Fruit fly (Drosophila melanogaster) whole organism, embryonic: ENCODE data around the gene CG5509.

ENCODE experiments used
- Asciz ChIP-seq: fragments of 200-800 bp; sonication (Bioruptor generic); optimal IDR thresholded peaks from 2 replicates; lab custom pipeline; 2017; ENCODE audit warnings: missing biosample characterization, mild to moderate bottlenecking, missing genetic modification characterization, missing genetic modification reagents
- Atf3 ChIP-seq: fragments of 200-800 bp; sonication (Bioruptor generic); optimal IDR thresholded peaks from 3 replicates; lab custom pipeline; 2016; ENCODE audit warnings: missing biosample characterization, missing genetic modification characterization
- BEAF-32 ChIP-seq: fragments of 200-800 bp; sonication (Bioruptor generic); optimal IDR thresholded peaks from 3 replicates; lab custom pipeline; 2017; ENCODE audit warnings: missing biosample characterization, missing genetic modification characterization, mild to moderate bottlenecking, moderate library complexity, missing genetic modification reagents
- CG10431 ChIP-seq: fragments of 200-800 bp; sonication (Bioruptor generic); optimal IDR thresholded peaks from 3 replicates; lab custom pipeline; 2018; ENCODE audit warnings: missing biosample characterization, mild to moderate bottlenecking, missing genetic modification characterization
- CG10565 ChIP-seq: fragments of 200-800 bp; sonication (Bioruptor generic); optimal IDR thresholded peaks from 3 replicates; lab custom pipeline; 2016; ENCODE audit warnings: missing biosample characterization, mild to moderate bottlenecking, missing genetic modification characterization
- CG11456 ChIP-seq: fragments of 200-800 bp; sonication (Bioruptor generic); IDR thresholded peaks from 3 replicates; pipeline ENCODE4 v1.3.6; 2022; ENCODE audit warnings: missing biosample characterization, missing genetic modification characterization
- CG12104 ChIP-seq: fragments of 200-800 bp; sonication (Bioruptor generic); optimal IDR thresholded peaks from 3 replicates; lab custom pipeline; 2016; ENCODE audit warnings: missing biosample characterization, missing genetic modification characterization
- CG12942 ChIP-seq: fragments of 200-800 bp; sonication (Bioruptor generic); optimal IDR thresholded peaks from 3 replicates; lab custom pipeline; 2016; ENCODE audit warnings: missing biosample characterization, missing genetic modification characterization
- CG13296 ChIP-seq: fragments of 200-800 bp; sonication (Bioruptor generic); optimal IDR thresholded peaks from 3 replicates; lab custom pipeline; 2018; ENCODE audit warnings: missing biosample characterization, mild to moderate bottlenecking, missing genetic modification characterization
- CG13894 ChIP-seq: fragments of 200-800 bp; sonication (Bioruptor generic); optimal IDR thresholded peaks from 3 replicates; lab custom pipeline; 2018; ENCODE audit warnings: missing biosample characterization, mild to moderate bottlenecking, missing genetic modification characterization, moderate library complexity
- CG15073 ChIP-seq: fragments of 200-800 bp; sonication (Bioruptor generic); optimal IDR thresholded peaks from 2 replicates; lab custom pipeline; 2016; ENCODE audit warnings: missing biosample characterization, missing genetic modification characterization
- CG1792 ChIP-seq: fragments of 200-800 bp; sonication (Bioruptor generic); optimal IDR thresholded peaks from 2 replicates; lab custom pipeline; 2016; ENCODE audit warnings: missing biosample characterization, missing genetic modification characterization
- CG18011 ChIP-seq: fragments of 200-800 bp; sonication (Bioruptor generic); optimal IDR thresholded peaks from 2 replicates; lab custom pipeline; 2017; ENCODE audit warnings: missing biosample characterization, missing genetic modification characterization, mild to moderate bottlenecking, moderate library complexity, missing genotype
- CG2199 ChIP-seq: fragments of 200-800 bp; sonication (Bioruptor generic); IDR thresholded peaks from 3 replicates; pipeline ENCODE4 v1.3.6; 2022; ENCODE audit warnings: missing biosample characterization, missing genetic modification characterization
- CG31441 ChIP-seq: fragments of 200-800 bp; sonication (Bioruptor generic); IDR thresholded peaks from 2 replicates; pipeline ENCODE4 v1.3.6; 2022; ENCODE audit warnings: missing biosample characterization, missing genetic modification characterization
- CG32772 ChIP-seq: fragments of 200-800 bp; sonication (Bioruptor generic); IDR thresholded peaks from 2 replicates; pipeline ENCODE4 v1.3.6; 2022; ENCODE audit warnings: missing biosample characterization, missing genetic modification characterization
- CG3838 ChIP-seq: fragments of 200-800 bp; sonication (Bioruptor generic); optimal IDR thresholded peaks from 3 replicates; lab custom pipeline; 2016; ENCODE audit warnings: missing biosample characterization, missing genetic modification characterization
- CG3995 ChIP-seq: fragments of 200-800 bp; sonication (Bioruptor generic); optimal IDR thresholded peaks from 3 replicates; lab custom pipeline; 2016; ENCODE audit warnings: missing biosample characterization, missing genetic modification characterization
- CG4404 ChIP-seq: fragments of 200-800 bp; sonication (Bioruptor generic); IDR thresholded peaks from 2 replicates; pipeline ENCODE4 v1.3.6; 2022; ENCODE audit warnings: missing biosample characterization, missing genetic modification characterization
- CG4617 ChIP-seq: fragments of 200-800 bp; sonication (Bioruptor generic); optimal IDR thresholded peaks from 3 replicates; lab custom pipeline; 2016; ENCODE audit warnings: missing biosample characterization, missing genetic modification characterization, borderline replicate concordance
- CG4730 ChIP-seq: fragments of 200-800 bp; sonication (Bioruptor generic); IDR thresholded peaks from 2 replicates; pipeline ENCODE4 v1.3.6; 2022; ENCODE audit warnings: missing biosample characterization, missing genetic modification characterization
- CG6254 ChIP-seq: fragments of 200-800 bp; sonication (Bioruptor generic); optimal IDR thresholded peaks from 3 replicates; lab custom pipeline; 2017; ENCODE audit warnings: mild to moderate bottlenecking, missing biosample characterization, missing genetic modification reagents, missing genetic modification characterization
- CG8359 ChIP-seq: fragments of 200-800 bp; sonication (Bioruptor generic); optimal IDR thresholded peaks from 2 replicates; lab custom pipeline; 2017; ENCODE audit warnings: missing biosample characterization, mild to moderate bottlenecking, missing genetic modification characterization, borderline replicate concordance
- CG8765 ChIP-seq: fragments of 200-800 bp; sonication (Bioruptor generic); IDR thresholded peaks from 2 replicates; pipeline ENCODE4 v1.3.6; 2022; ENCODE audit warnings: missing biosample characterization, missing genetic modification characterization
- E2f1 ChIP-seq: fragments of 200-800 bp; sonication (Bioruptor generic); IDR thresholded peaks from 2 replicates; pipeline ENCODE4 v1.3.6; 2022; ENCODE audit warnings: missing biosample characterization, missing genetic modification characterization
- HLH3B ChIP-seq: fragments of 200-800 bp; sonication (Bioruptor generic); IDR thresholded peaks from 2 replicates; pipeline ENCODE4 v1.3.6; 2022; ENCODE audit warnings: missing biosample characterization, missing genetic modification characterization
- HmgD ChIP-seq: fragments of 200-800 bp; sonication (Bioruptor generic); optimal IDR thresholded peaks from 3 replicates; lab custom pipeline; 2016; ENCODE audit warnings: missing biosample characterization, missing genetic modification characterization
- MESR4 ChIP-seq: fragments of 200-800 bp; sonication (Bioruptor generic); optimal IDR thresholded peaks from 2 replicates; lab custom pipeline; 2018; ENCODE audit warnings: missing biosample characterization, mild to moderate bottlenecking, missing genetic modification characterization, moderate library complexity
- Nf-YC ChIP-seq: fragments of 200-800 bp; optimal IDR thresholded peaks from 3 replicates; lab custom pipeline; 2019; ENCODE audit warnings: missing biosample characterization, mild to moderate bottlenecking, missing genetic modification characterization, moderate library complexity
- Rfx ChIP-seq: fragments of 200-800 bp; sonication (Bioruptor generic); IDR thresholded peaks from 2 replicates; pipeline ENCODE4 v1.3.6; 2022; ENCODE audit warnings: missing biosample characterization, missing genetic modification characterization
- Six4 ChIP-seq: fragments of 200-800 bp; sonication (Bioruptor generic); optimal IDR thresholded peaks from 2 replicates; lab custom pipeline; 2016; ENCODE audit warnings: missing biosample characterization, missing genetic modification characterization
- Sry-δ ChIP-seq: fragments of 200-800 bp; sonication (Bioruptor generic); optimal IDR thresholded peaks from 2 replicates; lab custom pipeline; 2016; ENCODE audit warnings: missing biosample characterization, missing genetic modification characterization
- Taf1 ChIP-seq: fragments of 200-800 bp; sonication (Bioruptor generic); IDR thresholded peaks from 2 replicates; pipeline ENCODE4 v1.3.6; 2022; ENCODE audit warnings: missing biosample characterization, missing genetic modification characterization
- corto ChIP-seq: fragments of 200-800 bp; sonication (Bioruptor generic); optimal IDR thresholded peaks from 2 replicates; lab custom pipeline; 2016; ENCODE audit warnings: missing biosample characterization, mild to moderate bottlenecking, missing genetic modification characterization, moderate library complexity
- fd102C ChIP-seq: fragments of 200-800 bp; sonication (Bioruptor generic); optimal IDR thresholded peaks from 2 replicates; lab custom pipeline; 2018; ENCODE audit warnings: missing biosample characterization, mild to moderate bottlenecking, missing genetic modification characterization, moderate library complexity
- grn ChIP-seq: fragments of 200-800 bp; sonication (Bioruptor generic); optimal IDR thresholded peaks from 3 replicates; lab custom pipeline; 2017; ENCODE audit warnings: missing biosample characterization, missing genetic modification characterization
- gro ChIP-seq: fragments of 200-800 bp; sonication (Bioruptor generic); optimal IDR thresholded peaks from 2 replicates; lab custom pipeline; 2016; ENCODE audit warnings: missing biosample characterization, missing genetic modification characterization
- ham ChIP-seq: fragments of 200-800 bp; sonication (Bioruptor generic); IDR thresholded peaks from 2 replicates; pipeline ENCODE4 v1.3.6; 2022; ENCODE audit warnings: missing biosample characterization, missing genetic modification characterization
- hb ChIP-seq: fragments of 200-800 bp; sonication (Bioruptor generic); IDR thresholded peaks from 3 replicates; pipeline ENCODE4 v1.3.6; 2022; ENCODE audit warnings: missing biosample characterization, missing genetic modification characterization; ENCODE audit not compliant: partially characterized antibody
- hth ChIP-seq: fragments of >200 bp; optimal IDR thresholded peaks from 2 replicates; lab custom pipeline; 2017; ENCODE audit warnings: inconsistent platforms
- kay ChIP-seq: fragments of 200-800 bp; sonication (Bioruptor generic); optimal IDR thresholded peaks from 2 replicates; lab custom pipeline; 2016; ENCODE audit warnings: missing biosample characterization, missing genetic modification characterization
- odd ChIP-seq: fragments of 200-800 bp; sonication (Bioruptor generic); optimal IDR thresholded peaks from 2 replicates; lab custom pipeline; 2017; ENCODE audit warnings: missing biosample characterization, mild to moderate bottlenecking, missing genetic modification characterization
- rib ChIP-seq: fragments of 200-800 bp; sonication (Bioruptor generic); IDR thresholded peaks from 2 replicates; pipeline ENCODE4 v1.3.6; 2022; ENCODE audit warnings: missing biosample characterization, missing genetic modification characterization
- row ChIP-seq: fragments of 200-800 bp; sonication (Bioruptor generic); IDR thresholded peaks from 3 replicates; pipeline ENCODE4 v1.3.6; 2022; ENCODE audit warnings: missing biosample characterization, missing genetic modification characterization
- sd ChIP-seq: fragments of 200-800 bp; sonication (Bioruptor generic); optimal IDR thresholded peaks from 3 replicates; lab custom pipeline; 2018; ENCODE audit warnings: missing biosample characterization, mild to moderate bottlenecking, missing genetic modification characterization, moderate library complexity
- sisA ChIP-seq: fragments of 200-800 bp; sonication (Bioruptor generic); IDR thresholded peaks from 2 replicates; pipeline ENCODE4 v1.3.6; 2022; ENCODE audit warnings: missing biosample characterization, missing genetic modification characterization
- sna ChIP-seq: fragments of 200-800 bp; sonication (Bioruptor generic); IDR thresholded peaks from 2 replicates; pipeline ENCODE4 v1.3.6; 2022; ENCODE audit warnings: missing biosample characterization, missing genetic modification characterization; ENCODE audit not compliant: partially characterized antibody
- tgo ChIP-seq: fragments of 200-800 bp; sonication (Bioruptor generic); IDR thresholded peaks from 3 replicates; pipeline ENCODE4 v1.3.6; 2022; ENCODE audit warnings: missing biosample characterization, missing genetic modification characterization
- trem ChIP-seq: fragments of 200-800 bp; optimal IDR thresholded peaks from 3 replicates; lab custom pipeline; 2019; ENCODE audit warnings: missing biosample characterization, mild to moderate bottlenecking, missing genetic modification characterization, moderate library complexity
- twi ChIP-seq: fragments of 200-800 bp; optimal IDR thresholded peaks from 2 replicates; lab custom pipeline; 2019; ENCODE audit warnings: missing biosample characterization, mild to moderate bottlenecking, missing genetic modification characterization, moderate library complexity
- vvl ChIP-seq: fragments of 200-800 bp; sonication (Bioruptor generic); IDR thresholded peaks from 2 replicates; pipeline ENCODE4 v1.3.6; 2022; ENCODE audit warnings: missing biosample characterization, missing genetic modification characterization
- zfh1 ChIP-seq: fragments of 200-800 bp; sonication (Bioruptor generic); IDR thresholded peaks from 3 replicates; pipeline ENCODE4 v1.3.6; 2022; ENCODE audit warnings: missing biosample characterization, missing genetic modification characterization

CG5509 gene

dm6 chr3R:12448889-12449314, 3.4 kb upstream of the CG5509 start, which contains the start of gene CG18549 (continued):
- peak; percentile 93 for TF ChIP-seq CG18011 (GFP tag; lab: Kevin White, UChicago)
- TF ChIP-seq CG3995: peak; percentile 87
- TF ChIP-seq CG13296 (GFP tag; lab: Kevin White, UChicago): peak; percentile 100
- peak; percentile 99 for TF ChIP-seq CG31441 (GFP tag; lab: Robert Waterston, UW)
- TF ChIP-seq grn (GFP tag; lab: Kevin White, UChicago): peak; percentile 97
- TF ChIP-seq CG11456 (GFP tag; lab: Robert Waterston, UW): peak; percentile 100
- peak; percentile 98 for TF ChIP-seq trem
- TF ChIP-seq CG10431 (GFP tag; lab: Kevin White, UChicago): peak; percentile 99
- peak; percentile 100 for TF ChIP-seq zfh1 (GFP tag; lab: Robert Waterston, UW)
- peak; percentile 100 for TF ChIP-seq tgo
- TF ChIP-seq sd (tag; lab: Kevin White, UChicago): peak; percentile 98
- peak; percentile 98 for TF ChIP-seq CG6254
- TF ChIP-seq hb: peak; percentile 72; the same call in 2 of the 3 replicates
- TF ChIP-seq row: peak; percentile 100
- peak; percentile 99 for TF ChIP-seq CG4617
- peak; percentile 99 for TF ChIP-seq CG1792 (GFP tag; lab: Kevin White, UChicago)
- peak; percentile 97 for TF ChIP-seq CG8359
- peak; percentile 98 for TF ChIP-seq HmgD (GFP tag; lab: Kevin White, UChicago)
- peak; percentile 100 for TF ChIP-seq rib (GFP tag; lab: Robert Waterston, UW)
- peak; percentile 99 for TF ChIP-seq Atf3
- peak; percentile 99 for TF ChIP-seq CG3838
- peak; percentile 100 for TF ChIP-seq sisA (GFP tag; lab: Robert Waterston, UW)
- peak; percentile 100 for TF ChIP-seq odd
- peak; percentile 99 for TF ChIP-seq CG4404 (GFP tag; lab: Robert Waterston, UW)
- TF ChIP-seq vvl (GFP tag; lab: Robert Waterston, UW): peak; percentile 100
- TF ChIP-seq CG10565 (GFP tag; lab: Kevin White, UChicago): peak; percentile 98
- peak; percentile 100 for TF ChIP-seq CG32772 (GFP tag; lab: Robert Waterston, UW)
- peak; percentile 100 for TF ChIP-seq E2f1 (GFP tag; lab: Robert Waterston, UW)
- TF ChIP-seq CG8765 (GFP tag; lab: Robert Waterston, UW): peak; percentile 98
- TF ChIP-seq CG12942: peak; percentile 99
- peak; percentile 99 for TF ChIP-seq Six4
- TF ChIP-seq CG13894 (tag; lab: Kevin White, UChicago): peak; percentile 99
- TF ChIP-seq HLH3B (GFP tag; lab: Robert Waterston, UW): peak; percentile 100
- TF ChIP-seq MESR4 (GFP tag; lab: Kevin White, UChicago): peak; percentile 97
- TF ChIP-seq hth (lab: Kevin White, UChicago): no peak
- peak; percentile 99 for TF ChIP-seq twi (tag; lab: Kevin White, UChicago)
- peak; percentile 100 for TF ChIP-seq Rfx (GFP tag; lab: Robert Waterston, UW)
- peak; percentile 100 for TF ChIP-seq Asciz (GFP tag; lab: Kevin White, UChicago)
- TF ChIP-seq gro (GFP tag; lab: Kevin White, UChicago): peak; percentile 99
- peak; percentile 100 for TF ChIP-seq CG12104
- peak; percentile 85 for TF ChIP-seq BEAF-32
- peak; percentile 98 for TF ChIP-seq Taf1 (GFP tag; lab: Robert Waterston, UW)
- peak; percentile 98 for TF ChIP-seq ham (GFP tag; lab: Robert Waterston, UW)
- peak; percentile 100 for TF ChIP-seq CG4730 (GFP tag; lab: Robert Waterston, UW)
- peak; percentile 87 for TF ChIP-seq Sry-δ (GFP tag; lab: Kevin White, UChicago)
- peak; percentile 94 for TF ChIP-seq CG15073
- TF ChIP-seq fd102C (GFP tag; lab: Kevin White, UChicago): peak; percentile 92
- peak; percentile 99 for TF ChIP-seq kay (GFP tag; lab: Kevin White, UChicago)
- TF ChIP-seq Nf-YC (tag; lab: Kevin White, UChicago): peak; percentile 95
- TF ChIP-seq sna (GFP tag; lab: Robert Waterston, UW): peak; percentile 85
- peak; percentile 100 for TF ChIP-seq corto (GFP tag; lab: Kevin White, UChicago)
- TF ChIP-seq CG2199 (GFP tag; lab: Robert Waterston, UW): peak; percentile 100
